Worm (Caenorhabditis elegans) whole organism, L2 larva: ENCODE results near the gene dgtr-1.

Experiments
- F13H6.1 ChIP-seq: sonication (generic microtip); optimal IDR thresholded peaks from 2 replicates; lab custom pipeline; 2016; ENCODE audit warnings: missing genetic modification characterization, missing compliant biosample characterization
- R02D3.7 ChIP-seq: fragments of 150-350 bp; optimal IDR thresholded peaks from 2 replicates; lab custom pipeline; 2014; ENCODE audit warnings: missing biosample characterization, missing genetic modification characterization
- ZK546.5 ChIP-seq: sonication (generic microtip); optimal IDR thresholded peaks from 2 replicates; lab custom pipeline; 2017; ENCODE audit warnings: missing biosample characterization, missing genetic modification characterization
- aly-2 ChIP-seq: fragments of 150-350 bp; optimal IDR thresholded peaks from 2 replicates; lab custom pipeline; 2014; ENCODE audit warnings: missing biosample characterization, missing genetic modification characterization
- blmp-1 ChIP-seq: sonication (generic microtip); optimal IDR thresholded peaks from 2 replicates; lab custom pipeline; 2017; ENCODE audit warnings: missing genetic modification characterization, mild to moderate bottlenecking, missing compliant biosample characterization, antibody characterized with exemption, moderate library complexity; ENCODE audit not compliant: insufficient read depth
- ceh-16 ChIP-seq: fragments of 150-350 bp; optimal IDR thresholded peaks from 2 replicates; lab custom pipeline; 2014; ENCODE audit warnings: missing biosample characterization, missing genetic modification characterization
- crh-2 ChIP-seq: sonication (generic microtip); optimal IDR thresholded peaks from 2 replicates; lab custom pipeline; 2017; ENCODE audit warnings: missing biosample characterization, missing genetic modification characterization
- dmd-4 ChIP-seq: sonication (generic microtip); optimal IDR thresholded peaks from 2 replicates; lab custom pipeline; 2017; ENCODE audit warnings: missing biosample characterization, missing genetic modification characterization
- elt-1 ChIP-seq: fragments of 150-350 bp; optimal IDR thresholded peaks from 2 replicates; lab custom pipeline; 2014; ENCODE audit warnings: missing biosample characterization, missing genetic modification characterization
- elt-3 ChIP-seq: sonication (generic microtip); optimal IDR thresholded peaks from 2 replicates; lab custom pipeline; 2017; ENCODE audit warnings: missing biosample characterization, missing genetic modification characterization
- fos-1 ChIP-seq: fragments of 150-350 bp; optimal IDR thresholded peaks from 2 replicates; lab custom pipeline; 2014; ENCODE audit warnings: missing biosample characterization, missing genetic modification characterization
- gmeb-1 ChIP-seq: fragments of 150-350 bp; optimal IDR thresholded peaks from 2 replicates; lab custom pipeline; 2014; ENCODE audit warnings: missing biosample characterization, missing genetic modification characterization
- lin-11 ChIP-seq: fragments of 150-350 bp; sonication (generic microtip); optimal IDR thresholded peaks from 2 replicates; lab custom pipeline; 2014; ENCODE audit warnings: missing biosample characterization, missing genetic modification characterization, inconsistent platforms, mixed read lengths
- lsy-2 ChIP-seq, 2 experiments: fragments of 150-350 bp in 1 of 2; sonication (generic microtip) in 1 of 2; optimal IDR thresholded peaks; 2 replicates each; lab custom pipeline; 2014 to 2017; ENCODE audit warnings: missing biosample characterization in 2 of 2, missing genetic modification characterization in 2 of 2
- mab-5 ChIP-seq: fragments of 150-350 bp; optimal IDR thresholded peaks from 2 replicates; lab custom pipeline; 2014; ENCODE audit warnings: missing biosample characterization, missing genetic modification characterization
- mbf-1 ChIP-seq: sonication (generic microtip); optimal IDR thresholded peaks from 2 replicates; lab custom pipeline; 2017; ENCODE audit warnings: missing biosample characterization, missing genetic modification characterization
- nhr-10 ChIP-seq: sonication (generic microtip); optimal IDR thresholded peaks from 2 replicates; lab custom pipeline; 2017; ENCODE audit warnings: missing biosample characterization, missing genetic modification characterization
- nhr-11 ChIP-seq: fragments of 150-350 bp; optimal IDR thresholded peaks from 2 replicates; lab custom pipeline; 2014; ENCODE audit warnings: missing biosample characterization, missing genetic modification characterization
- nhr-12 ChIP-seq: fragments of 150-350 bp; optimal IDR thresholded peaks from 2 replicates; lab custom pipeline; 2014; ENCODE audit warnings: missing biosample characterization, missing genetic modification characterization
- nhr-21 ChIP-seq: fragments of 150-350 bp; optimal IDR thresholded peaks from 2 replicates; lab custom pipeline; 2014; ENCODE audit warnings: missing biosample characterization, missing genetic modification characterization
- nhr-23 ChIP-seq: fragments of 150-350 bp; optimal IDR thresholded peaks from 2 replicates; lab custom pipeline; 2014; ENCODE audit warnings: missing biosample characterization, missing genetic modification reagents, missing genetic modification characterization
- nhr-77 ChIP-seq: fragments of 150-350 bp; optimal IDR thresholded peaks from 2 replicates; lab custom pipeline; 2014; ENCODE audit warnings: missing biosample characterization, missing genetic modification characterization
- peb-1 ChIP-seq: fragments of 150-350 bp; optimal IDR thresholded peaks from 2 replicates; lab custom pipeline; 2014; ENCODE audit warnings: missing biosample characterization, missing genetic modification characterization
- sma-3 ChIP-seq: sonication (generic microtip); optimal IDR thresholded peaks from 2 replicates; lab custom pipeline; 2016; ENCODE audit warnings: missing genetic modification reagents, missing genetic modification characterization, missing compliant biosample characterization
- sma-9 ChIP-seq, 2 experiments: fragments of 150-350 bp in 1 of 2; sonication (generic microtip) in 1 of 2; optimal IDR thresholded peaks; 2 replicates each; lab custom pipeline; 2014 to 2016; ENCODE audit warnings: missing genetic modification characterization in 2 of 2, mild to moderate bottlenecking in 1 of 2, missing biosample characterization in 1 of 2, missing compliant biosample characterization in 1 of 2, missing genetic modification reagents in 1 of 2, moderate library complexity in 1 of 2
- snpc-4 ChIP-seq: fragments of 150-350 bp; optimal IDR thresholded peaks from 2 replicates; lab custom pipeline; 2014; ENCODE audit warnings: missing biosample characterization, missing genetic modification characterization
- unc-39 ChIP-seq: fragments of 150-350 bp; optimal IDR thresholded peaks from 2 replicates; lab custom pipeline; 2014; ENCODE audit warnings: missing biosample characterization, missing genetic modification characterization
- ztf-1 ChIP-seq: fragments of 200-800 bp; sonication (Bioruptor generic); conservative IDR thresholded peaks from 2 replicates; pipeline ENCODE4 v1.3.6; 2022; ENCODE audit warnings: missing genetic modification characterization, missing compliant biosample characterization
- ztf-11 ChIP-seq: sonication (generic microtip); optimal IDR thresholded peaks from 2 replicates; lab custom pipeline; 2017; ENCODE audit warnings: missing biosample characterization, missing genetic modification characterization
- ztf-4 ChIP-seq: fragments of 150-350 bp; optimal IDR thresholded peaks from 2 replicates; lab custom pipeline; 2014; ENCODE audit warnings: missing biosample characterization, missing genetic modification characterization

The dgtr-1 gene

DNA sequence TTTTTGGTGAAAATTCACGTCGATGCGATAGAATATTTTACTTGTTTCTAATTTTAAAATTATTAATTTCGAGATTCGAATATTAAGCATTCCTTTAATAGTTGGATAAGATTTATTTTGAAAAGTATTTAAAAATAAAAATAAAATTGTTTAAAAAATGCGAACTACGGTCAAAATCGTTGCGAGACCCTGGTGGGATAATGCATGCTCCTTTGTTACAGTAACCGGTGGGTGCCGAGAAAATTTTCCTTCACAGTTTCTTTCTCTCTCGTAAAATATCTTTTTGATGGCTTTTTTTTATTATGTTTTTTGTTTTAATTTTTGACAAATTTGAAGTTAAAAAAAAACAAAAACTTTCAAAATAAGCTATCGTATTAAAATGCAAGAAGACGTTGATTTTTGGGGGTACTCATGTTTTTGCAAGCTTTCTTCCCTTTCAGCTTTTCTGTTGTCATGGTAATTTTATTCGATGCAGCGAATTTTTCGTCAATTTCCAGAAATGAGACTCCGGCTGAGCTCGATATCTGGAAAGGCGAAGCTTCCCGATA, at the start of gene dgtr-1:
Gene dgtr-1 (plus strand): TSS at position 498 of the 548 bp plus-strand sequence.
- TF ChIP-seq elt-1 (no peak), blmp-1 (tag; lab: Kevin White, UChicago) (no peak), gmeb-1 (no peak)
- TF ChIP-seq, all 48 proteins: peak for 0

DNA sequence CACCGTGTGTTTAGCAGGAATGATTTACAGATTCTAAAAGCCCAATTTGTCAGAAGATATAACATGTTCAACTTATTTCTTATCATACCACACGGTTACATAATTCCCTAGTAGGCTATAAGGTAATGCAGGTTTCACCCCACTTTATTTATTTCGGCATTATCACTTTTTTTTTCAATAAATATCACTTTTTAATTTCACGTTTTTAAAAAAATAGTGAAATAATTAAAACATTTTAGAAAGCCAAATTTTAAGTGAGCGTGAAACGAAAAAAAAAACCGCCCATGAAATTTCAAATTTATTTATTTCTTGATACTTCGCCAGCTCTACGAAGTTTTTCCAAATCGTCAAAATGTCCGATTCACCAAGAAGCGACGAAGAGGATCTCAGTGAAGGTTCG, 48.6 kb upstream of the dgtr-1 start, which contains the start of gene fbxa-196:
Gene fbxa-196 (plus strand): TSS at position 301 of the 400 bp plus-strand sequence.
- TF ChIP-seq nhr-77, result no peak
- no peak for TF ChIP-seq unc-39
- TF ChIP-seq crh-2 (tag; lab: Kevin White, UChicago), result no peak
- TF ChIP-seq sma-9 (GFP tag; optimal IDR thresholded peaks at IDR 0.05; lab: Kevin White, UChicago), result no peak
- TF ChIP-seq sma-9 (tag; optimal IDR thresholded peaks at IDR 0.05; lab: Kevin White, UChicago), result no peak
- no peak for TF ChIP-seq sma-3 (GFP tag; lab: Kevin White, UChicago)
- TF ChIP-seq mbf-1 (tag; lab: Kevin White, UChicago), result no peak
- TF ChIP-seq nhr-10, result no peak
- no peak for TF ChIP-seq F13H6.1 (tag; lab: Kevin White, UChicago)
- TF ChIP-seq mab-5 (tag; lab: Kevin White, UChicago), result no peak
- TF ChIP-seq fos-1, result no peak
- no peak for TF ChIP-seq dmd-4 (tag; lab: Kevin White, UChicago)
- no peak for TF ChIP-seq nhr-21 (tag; lab: Kevin White, UChicago)
- TF ChIP-seq nhr-12, result no peak

DNA sequence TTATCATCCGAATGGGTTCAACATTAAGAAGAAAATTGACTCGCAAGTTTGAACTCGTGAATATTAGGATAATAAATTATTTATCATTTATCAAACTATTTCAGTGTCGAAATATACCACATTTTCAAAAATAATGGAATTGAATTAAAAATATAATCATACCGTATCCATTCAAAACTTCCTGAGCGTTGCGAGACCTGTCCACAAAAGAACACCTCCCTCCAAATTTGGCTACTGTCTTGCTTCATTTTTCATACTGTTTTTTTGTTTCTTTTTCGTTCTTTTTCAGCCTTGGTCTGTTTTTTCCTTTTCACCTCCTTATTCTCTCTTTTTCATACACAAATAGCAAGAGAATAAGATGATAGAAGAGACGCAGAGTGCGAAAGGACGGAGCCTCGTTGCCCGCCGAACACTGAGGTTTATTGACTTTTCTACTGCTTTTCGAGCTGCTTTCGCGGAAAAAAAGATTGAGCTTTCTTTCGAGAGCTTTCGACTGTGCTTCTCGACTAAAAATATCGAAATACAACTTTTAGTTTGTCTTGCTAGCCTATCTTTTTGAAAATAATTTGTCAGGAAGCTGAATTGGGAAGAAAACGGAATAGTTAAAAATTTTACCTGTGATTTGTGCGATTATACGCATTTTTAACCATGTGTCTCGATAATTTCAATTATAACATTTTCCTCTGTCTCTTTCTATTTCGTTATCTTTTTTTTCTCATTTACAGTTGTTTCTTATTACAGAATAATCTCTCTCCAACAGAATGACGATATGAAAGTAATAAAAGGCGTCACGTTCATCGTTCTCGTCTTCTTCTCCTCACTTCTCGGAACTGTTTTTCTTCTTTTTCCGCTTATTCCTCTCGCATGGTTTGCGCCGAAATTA, 46.5 kb upstream of the dgtr-1 start, which contains the start of gene acl-8:
Gene acl-8 (plus strand): TSS at position 742 of the 883 bp plus-strand sequence.
- TF ChIP-seq blmp-1 (tag; lab: Kevin White, UChicago) (no peak), R02D3.7 (tag; lab: Kevin White, UChicago) (no peak), fos-1 (peak; percentile 40), crh-2 (tag; lab: Kevin White, UChicago) (peak; percentile 41)

DNA sequence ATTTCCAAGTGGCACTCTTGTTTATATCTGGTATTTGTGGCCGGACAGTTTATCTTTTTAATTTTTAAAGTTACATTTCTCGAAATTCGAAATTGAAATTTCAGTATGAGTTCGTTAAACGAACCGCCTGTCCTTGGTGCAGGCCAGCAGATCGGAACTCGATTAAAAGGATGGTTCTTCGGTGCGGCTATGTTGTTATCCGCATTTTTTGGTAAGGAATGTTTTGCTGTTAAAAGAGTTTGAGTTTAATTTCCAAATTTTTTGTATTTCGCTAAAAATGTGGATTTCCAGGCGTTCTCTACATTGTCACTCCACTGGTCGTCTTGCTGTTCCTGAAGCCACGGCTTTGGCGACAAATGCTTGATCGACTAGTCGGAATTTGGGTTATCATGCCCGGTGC, 43.8 kb upstream of the dgtr-1 start, which contains the start of gene acl-9:
Gene acl-9 (plus strand): TSS at position 105 of the 400 bp plus-strand sequence.
- TF ChIP-seq lin-11 (no peak), nhr-23 (tag; lab: Kevin White, UChicago) (no peak), crh-2 (tag; lab: Kevin White, UChicago) (no peak), aly-2 (tag; lab: Kevin White, UChicago) (no peak), nhr-77 (no peak)

DNA sequence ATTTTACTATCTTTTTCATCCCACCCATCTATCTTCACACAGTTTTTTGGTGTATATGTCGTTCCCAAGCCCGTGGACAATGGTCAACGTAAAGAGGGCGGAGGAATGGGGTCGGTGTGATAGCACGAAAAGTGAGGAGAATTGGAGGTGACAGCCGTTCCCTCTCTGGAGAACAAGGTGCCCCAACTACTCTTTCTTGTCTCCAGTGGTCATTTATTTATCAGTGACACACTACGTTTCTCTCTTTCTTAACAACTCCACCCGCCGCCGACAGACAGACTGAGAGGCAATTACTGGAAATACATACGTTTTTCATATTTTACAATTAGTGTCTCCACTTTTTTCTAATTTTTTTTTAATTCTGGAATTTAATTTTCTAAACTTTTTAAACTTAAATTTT, 40.0 kb upstream of the dgtr-1 start:
- no peak for TF ChIP-seq peb-1
- peak; percentile 5 for TF ChIP-seq F13H6.1 (tag; lab: Kevin White, UChicago)

DNA sequence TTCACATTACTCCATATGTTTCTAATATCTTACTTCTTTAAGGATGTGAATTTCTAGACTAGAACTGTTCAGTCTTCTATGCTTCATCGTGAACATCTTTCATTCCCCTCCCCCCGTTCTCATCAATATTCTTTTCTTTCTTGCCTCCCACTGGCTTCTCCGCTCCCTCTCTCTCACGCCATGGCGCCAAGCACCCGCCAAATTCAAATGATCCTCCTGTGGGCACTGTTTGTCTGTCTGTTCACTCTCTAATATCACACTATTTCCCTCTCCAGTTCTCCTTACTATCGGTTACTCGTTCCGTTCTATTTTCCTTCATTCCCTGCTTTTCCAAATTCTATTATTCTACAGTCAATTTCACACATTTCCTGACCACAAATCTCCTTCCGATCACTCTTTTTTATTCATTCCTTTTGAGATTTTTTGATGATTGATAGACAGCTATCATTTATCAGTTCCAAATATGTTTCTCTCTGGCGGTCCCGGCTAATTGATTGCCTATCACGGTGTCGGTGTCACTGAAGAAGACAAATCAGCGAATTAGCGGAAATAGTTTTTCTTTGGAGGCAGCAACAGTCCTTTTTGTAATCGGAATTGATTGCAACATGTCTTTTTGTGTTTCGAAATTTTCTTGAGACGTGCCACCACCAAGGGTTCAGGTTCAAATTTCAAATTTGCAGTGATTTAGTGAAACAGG, 38.5 kb upstream of the dgtr-1 start:
- TF ChIP-seq ceh-16 (tag; lab: Kevin White, UChicago), result peak; percentile 33
- TF ChIP-seq ztf-11, result no peak
- no peak for TF ChIP-seq dmd-4 (tag; lab: Kevin White, UChicago)

DNA sequence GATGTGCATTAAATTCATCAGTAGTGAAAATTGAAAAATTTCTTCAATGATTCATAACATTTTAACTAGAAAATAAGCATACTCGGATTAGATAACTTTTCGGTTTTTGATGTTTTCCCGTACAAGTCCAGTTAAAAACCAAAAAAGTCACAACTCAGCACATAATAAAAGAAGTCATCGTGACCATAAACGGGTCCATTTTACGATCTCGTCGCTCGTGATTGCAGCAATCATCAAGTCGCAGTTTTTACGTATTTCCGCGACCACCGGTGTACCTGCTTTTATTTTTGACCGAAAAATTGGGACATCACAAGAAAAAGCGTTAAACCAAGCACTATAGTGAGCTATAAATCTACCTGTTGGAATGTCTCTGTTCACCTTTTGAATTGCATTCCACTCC, 35.7 kb upstream of the dgtr-1 start:
- TF ChIP-seq mbf-1 (tag; lab: Kevin White, UChicago) (no peak), mab-5 (tag; lab: Kevin White, UChicago) (no peak), ztf-4 (tag; lab: Kevin White, UChicago) (no peak), snpc-4 (tag; lab: Kevin White, UChicago) (no peak), nhr-11 (tag; lab: Kevin White, UChicago) (no peak), sma-9 (GFP tag; optimal IDR thresholded peaks at IDR 0.05; lab: Kevin White, UChicago) (no peak), sma-9 (tag; optimal IDR thresholded peaks at IDR 0.05; lab: Kevin White, UChicago) (no peak), ZK546.5 (tag; lab: Kevin White, UChicago) (no peak), elt-3 (tag; lab: Kevin White, UChicago) (no peak), lsy-2 (tag; optimal IDR thresholded peaks at IDR 0.05; lab: Kevin White, UChicago) (no peak), F13H6.1 (tag; lab: Kevin White, UChicago) (no peak), ztf-1 (no peak)
